Fruit fly (Drosophila melanogaster): Measurements from ENCODE around the gene CG7276.

The CG7276 gene

DNA sequence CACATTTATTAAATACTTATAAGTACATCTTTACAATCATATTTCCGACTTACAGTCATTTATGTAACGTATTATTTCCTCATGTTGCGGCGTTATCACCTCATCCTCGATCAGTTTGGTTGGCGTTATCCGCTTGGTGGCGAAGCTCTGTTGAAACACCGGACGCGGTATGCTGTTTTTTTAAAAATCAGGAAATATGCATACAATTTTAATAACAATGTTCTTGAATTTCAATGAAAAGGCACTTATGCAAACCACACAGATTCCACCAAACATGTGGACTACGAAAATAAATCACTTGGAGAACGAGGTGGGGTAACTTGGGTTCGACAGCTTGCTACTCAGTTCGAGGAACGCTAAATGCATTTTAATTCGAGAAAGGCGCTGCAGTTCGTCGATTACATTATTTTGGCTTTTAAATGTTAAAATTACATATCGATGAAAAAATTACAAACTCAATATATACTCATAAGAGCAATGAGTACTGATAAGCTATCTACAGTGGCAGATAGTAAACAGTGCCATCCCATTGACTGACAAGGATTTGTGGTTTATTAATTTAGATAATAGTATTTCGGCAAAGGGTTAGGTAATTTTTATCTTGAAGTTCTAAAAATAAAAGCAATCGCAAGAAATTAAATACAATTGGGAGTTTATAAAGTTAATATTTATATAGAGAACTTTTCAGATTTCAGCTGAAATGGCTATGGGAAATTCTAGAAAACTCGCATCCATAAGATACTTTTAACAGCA, 8.3 kb downstream of the CG7276 start:
- no peak for TF ChIP-seq CG12605 (GFP tag; IDR thresholded peaks at IDR 0.05)
- no peak for TF ChIP-seq D1 (tag; optimal IDR thresholded peaks at IDR 0.05)

DNA sequence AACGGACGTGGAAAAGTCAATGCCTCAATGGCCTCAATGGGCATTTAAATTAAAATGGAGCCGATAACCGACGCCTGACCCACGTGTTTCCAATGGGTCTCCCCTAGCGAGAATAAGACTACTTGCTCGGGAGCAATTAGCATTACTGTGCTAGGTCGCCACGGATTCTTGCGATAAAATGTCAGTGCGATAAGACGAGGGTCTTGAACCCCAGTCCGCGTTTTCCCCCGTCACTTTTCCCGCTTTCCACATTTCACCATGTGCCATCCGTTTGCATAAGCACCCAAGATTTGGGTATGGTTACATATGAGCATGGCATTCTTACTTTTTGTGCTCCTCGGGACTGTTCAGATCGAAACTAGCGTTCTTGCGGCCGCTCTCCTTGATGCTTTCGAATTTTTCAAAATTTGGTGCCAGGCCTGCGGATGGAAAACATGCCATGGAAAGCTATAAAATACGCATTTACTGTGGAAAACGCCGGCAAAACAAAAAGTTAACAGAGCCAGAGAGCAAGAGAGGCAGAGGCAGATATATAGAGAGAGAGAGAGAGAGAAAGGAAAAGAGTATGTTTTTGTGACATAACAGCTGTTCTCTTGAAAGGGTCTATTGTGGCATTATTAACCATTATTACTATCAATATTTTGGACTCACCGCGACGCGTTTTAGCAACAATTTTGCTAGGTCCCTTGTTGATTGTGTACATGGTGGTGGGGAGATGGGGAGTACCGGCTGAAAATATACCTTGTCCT, 9.3 kb downstream of the CG7276 start:
- TF ChIP-seq Pif1A (GFP tag; optimal IDR thresholded peaks at IDR 0.05) = no peak
- 0 out of 2 replicates have a peak, but pooled peaks have one; percentile 28 for TF ChIP-seq CG32121 (GFP tag; IDR thresholded peaks at IDR 0.05)
- no peak for TF ChIP-seq CG17806 (tag; optimal IDR thresholded peaks at IDR 0.05)
- peak; percentile 66 for TF ChIP-seq EcR (GFP tag; optimal IDR thresholded peaks at IDR 0.05)

- TF ChIP-seq CG4496 (GFP tag; IDR thresholded peaks at IDR 0.05) = peak; percentile 98
- TF ChIP-seq CG32121 (GFP tag; IDR thresholded peaks at IDR 0.05) = peak; percentile 97
- TF ChIP-seq EcR (GFP tag; optimal IDR thresholded peaks at IDR 0.05) = peak; percentile 92
- TF ChIP-seq CG12605 (GFP tag; IDR thresholded peaks at IDR 0.05) = peak; percentile 97
- TF ChIP-seq Ets98B (GFP tag; IDR thresholded peaks at IDR 0.05) = peak; percentile 98
- peak; percentile 99 for TF ChIP-seq Pif1A (GFP tag; optimal IDR thresholded peaks at IDR 0.05)
- TF ChIP-seq CG34367 (tag; optimal IDR thresholded peaks at IDR 0.05) = peak; percentile 98
- peak; percentile 97 for TF ChIP-seq D1 (tag; optimal IDR thresholded peaks at IDR 0.05)
- peak; percentile 98 for TF ChIP-seq CG8159 (tag; optimal IDR thresholded peaks at IDR 0.05)
- TF ChIP-seq CG15710 (tag; optimal IDR thresholded peaks at IDR 0.05) = peak; percentile 98
- no peak; the same call in 2 of the 3 replicates for TF ChIP-seq fd96Ca (GFP tag; IDR thresholded peaks at IDR 0.05)
- TF ChIP-seq CG10348 (GFP tag; IDR thresholded peaks at IDR 0.05) = no peak
- TF ChIP-seq CG8301 (tag; optimal IDR thresholded peaks at IDR 0.05) = peak; percentile 98
- peak; percentile 99 for TF ChIP-seq Snoo (tag; optimal IDR thresholded peaks at IDR 0.05)
- TF ChIP-seq CG14655 (GFP tag; optimal IDR thresholded peaks at IDR 0.05) = peak; percentile 97
- peak; percentile 95 for TF ChIP-seq CG13204 (GFP tag; optimal IDR thresholded peaks at IDR 0.05)
- peak; percentile 96 for TF ChIP-seq CG9948 (tag; optimal IDR thresholded peaks at IDR 0.05)
- TF ChIP-seq gl (tag; optimal IDR thresholded peaks at IDR 0.05) = peak; percentile 98
- peak; percentile 98 for TF ChIP-seq CG17806 (tag; optimal IDR thresholded peaks at IDR 0.05)
- TF ChIP-seq rn (GFP tag; IDR thresholded peaks at IDR 0.05) = no peak; the same call in 1 of the 2 replicates
- TF ChIP-seq Pif1B (GFP tag; optimal IDR thresholded peaks at IDR 0.05) = peak; percentile 99
Measured at dm6 chr3L:15508233-15508632, 10.2 kb downstream of the CG7276 start, which contains the start of gene CG7841. CG7841 (minus strand) TSS chr3L:15508252.

dm6 chr3L:15508750-15509149, 10.7 kb downstream of the CG7276 start, which contains the start of gene Z600:
Z600 (plus strand) TSS chr3L:15509061.
- TF ChIP-seq CG10348 (GFP tag; IDR thresholded peaks at IDR 0.05) (no peak), CG8159 (tag; optimal IDR thresholded peaks at IDR 0.05) (no peak), CG9948 (tag; optimal IDR thresholded peaks at IDR 0.05) (no peak)

dm6 chr3L:15509398-15509797, 11.4 kb downstream of the CG7276 start, which contains the start of the genes gdl and gdl-ORF39:
gdl (plus strand) TSS chr3L:15509445.
gdl-ORF39 (plus strand) TSS chr3L:15509445.
- TF ChIP-seq gl (tag; optimal IDR thresholded peaks at IDR 0.05) = no peak
- TF ChIP-seq EcR (GFP tag; optimal IDR thresholded peaks at IDR 0.05) = no peak
- no peak for TF ChIP-seq CG12605 (GFP tag; IDR thresholded peaks at IDR 0.05)
- no peak for TF ChIP-seq CG34367 (tag; optimal IDR thresholded peaks at IDR 0.05)
- no peak for TF ChIP-seq CG8301 (tag; optimal IDR thresholded peaks at IDR 0.05)
- TF ChIP-seq Pif1A (GFP tag; optimal IDR thresholded peaks at IDR 0.05) = no peak

dm6 chr3L:15510787-15511186, 12.8 kb downstream of the CG7276 start, which contains the start of gene MsrA:
MsrA (plus strand) TSS chr3L:15511052.
- TF ChIP-seq gl (tag; optimal IDR thresholded peaks at IDR 0.05) (peak; percentile 18), CG4496 (GFP tag; IDR thresholded peaks at IDR 0.05) (no peak), CG8159 (tag; optimal IDR thresholded peaks at IDR 0.05) (no peak), CG14655 (GFP tag; optimal IDR thresholded peaks at IDR 0.05) (no peak), CG12605 (GFP tag; IDR thresholded peaks at IDR 0.05) (peak; percentile 30; the same call in 1 of the 2 replicates), CG15710 (tag; optimal IDR thresholded peaks at IDR 0.05) (no peak), Pif1B (GFP tag; optimal IDR thresholded peaks at IDR 0.05) (peak; percentile 15), fd96Ca (GFP tag; IDR thresholded peaks at IDR 0.05) (no peak), Ets98B (GFP tag; IDR thresholded peaks at IDR 0.05) (no peak), CG13204 (GFP tag; optimal IDR thresholded peaks at IDR 0.05) (no peak), CG34367 (tag; optimal IDR thresholded peaks at IDR 0.05) (no peak), rn (GFP tag; IDR thresholded peaks at IDR 0.05) (no peak), Snoo (tag; optimal IDR thresholded peaks at IDR 0.05) (no peak), CG17806 (tag; optimal IDR thresholded peaks at IDR 0.05) (no peak), Pif1A (GFP tag; optimal IDR thresholded peaks at IDR 0.05) (peak; percentile 9), EcR (GFP tag; optimal IDR thresholded peaks at IDR 0.05) (peak; percentile 1), D1 (tag; optimal IDR thresholded peaks at IDR 0.05) (no peak), CG32121 (GFP tag; IDR thresholded peaks at IDR 0.05) (no peak), CG8301 (tag; optimal IDR thresholded peaks at IDR 0.05) (no peak), CG10348 (GFP tag; IDR thresholded peaks at IDR 0.05) (no peak), CG9948 (tag; optimal IDR thresholded peaks at IDR 0.05) (no peak)
